Fruit fly (Drosophila melanogaster) whole organism, prepupa: Measurements from ENCODE around the gene CG17648.
A peak's percentile ranks its signal among the peaks of the same experiment; 100 is the strongest.

Experiments
- Blimp-1 ChIP-seq: fragments of 200-800 bp; sonication (Bioruptor generic); optimal IDR thresholded peaks from 3 replicates; lab custom pipeline; 2017; ENCODE audit warnings: missing biosample characterization, missing genetic modification characterization, mild to moderate bottlenecking, moderate library complexity, missing genetic modification reagents
- CG10631 ChIP-seq: fragments of 200-800 bp; sonication (Bioruptor generic); optimal IDR thresholded peaks from 2 replicates; lab custom pipeline; 2016; ENCODE audit warnings: missing biosample characterization, missing genetic modification characterization
- CG11294 ChIP-seq: fragments of 200-800 bp; sonication (Bioruptor generic); IDR thresholded peaks from 2 replicates; pipeline ENCODE4 v1.3.6; 2022; ENCODE audit warnings: missing biosample characterization, missing genetic modification characterization
- CG11762 ChIP-seq: fragments of 200-800 bp; sonication (Bioruptor generic); optimal IDR thresholded peaks from 3 replicates; lab custom pipeline; 2016; ENCODE audit warnings: missing biosample characterization, missing genetic modification characterization; ENCODE audit not compliant: insufficient read depth
- CG11902 ChIP-seq: fragments of 200-800 bp; sonication (Bioruptor generic); optimal IDR thresholded peaks from 3 replicates; lab custom pipeline; 2016; ENCODE audit warnings: missing biosample characterization, missing genetic modification characterization
- CG16779 ChIP-seq: fragments of 200-800 bp; sonication (Bioruptor generic); optimal IDR thresholded peaks from 3 replicates; lab custom pipeline; 2017; ENCODE audit warnings: missing biosample characterization, mild to moderate bottlenecking, missing genetic modification characterization
- CG3032 ChIP-seq: fragments of 200-800 bp; optimal IDR thresholded peaks from 2 replicates; lab custom pipeline; 2019; ENCODE audit warnings: missing biosample characterization, mild to moderate bottlenecking, missing genetic modification characterization, moderate library complexity
- CG34406 ChIP-seq: fragments of 200-800 bp; sonication (Bioruptor generic); optimal IDR thresholded peaks from 3 replicates; lab custom pipeline; 2016; ENCODE audit warnings: missing biosample characterization, missing genetic modification characterization
- CG3919 ChIP-seq: fragments of 200-800 bp; sonication (Bioruptor generic); optimal IDR thresholded peaks from 3 replicates; lab custom pipeline; 2016; ENCODE audit warnings: missing biosample characterization, missing genetic modification characterization
- CG4318 ChIP-seq: fragments of 200-800 bp; sonication (Bioruptor generic); optimal IDR thresholded peaks from 3 replicates; lab custom pipeline; 2017; ENCODE audit warnings: missing biosample characterization, mild to moderate bottlenecking, missing genetic modification characterization
- CG7368 ChIP-seq: fragments of 200-800 bp; sonication (Bioruptor generic); optimal IDR thresholded peaks from 3 replicates; lab custom pipeline; 2016; ENCODE audit warnings: missing biosample characterization, missing genetic modification characterization
- CG8319 ChIP-seq: fragments of 200-800 bp; sonication (Bioruptor generic); optimal IDR thresholded peaks from 3 replicates; lab custom pipeline; 2016; ENCODE audit warnings: missing biosample characterization, missing genetic modification characterization
- Eip93F ChIP-seq: fragments of 200-800 bp; sonication (Bioruptor generic); optimal IDR thresholded peaks from 2 replicates; lab custom pipeline; 2016; ENCODE audit warnings: missing biosample characterization, mild to moderate bottlenecking, missing genetic modification characterization
- Ets96B ChIP-seq: fragments of 200-800 bp; optimal IDR thresholded peaks from 2 replicates; lab custom pipeline; 2019; ENCODE audit warnings: missing biosample characterization, mild to moderate bottlenecking, missing genetic modification characterization, moderate library complexity
- Gug ChIP-seq: fragments of 200-800 bp; sonication (Bioruptor generic); IDR thresholded peaks from 2 replicates; pipeline ENCODE4 v1.3.6; 2022; ENCODE audit warnings: missing biosample characterization, missing genetic modification characterization
- Hr38 ChIP-seq: sonication (Bioruptor generic); optimal IDR thresholded peaks from 2 replicates; lab custom pipeline; 2016; ENCODE audit warnings: missing biosample characterization, missing genetic modification characterization
- Hr4 ChIP-seq: fragments of 200-800 bp; sonication (Bioruptor generic); optimal IDR thresholded peaks from 3 replicates; lab custom pipeline; 2016; ENCODE audit warnings: missing biosample characterization, missing genetic modification characterization
- Met ChIP-seq: fragments of 200-800 bp; sonication (Bioruptor generic); optimal IDR thresholded peaks from 3 replicates; lab custom pipeline; 2016; ENCODE audit warnings: missing biosample characterization, missing genetic modification characterization
- OdsH ChIP-seq: fragments of 200-800 bp; sonication (Bioruptor generic); optimal IDR thresholded peaks from 3 replicates; lab custom pipeline; 2016; ENCODE audit warnings: missing biosample characterization, missing genetic modification characterization
- Smox ChIP-seq: fragments of 200-800 bp; sonication (Bioruptor generic); optimal IDR thresholded peaks from 3 replicates; lab custom pipeline; 2016; ENCODE audit warnings: missing biosample characterization, missing genetic modification characterization
- Sox14 ChIP-seq: fragments of 200-800 bp; sonication (Bioruptor generic); optimal IDR thresholded peaks from 3 replicates; lab custom pipeline; 2016; ENCODE audit warnings: missing biosample characterization, missing genetic modification characterization
- acj6 ChIP-seq: fragments of 200-800 bp; sonication (Bioruptor generic); optimal IDR thresholded peaks from 3 replicates; lab custom pipeline; 2016; ENCODE audit warnings: missing biosample characterization, missing genetic modification characterization
- dac ChIP-seq: fragments of 200-800 bp; sonication (Bioruptor generic); optimal IDR thresholded peaks from 2 replicates; lab custom pipeline; 2017; ENCODE audit warnings: missing biosample characterization, mild to moderate bottlenecking, missing genetic modification characterization
- dsx ChIP-seq: fragments of 200-800 bp; optimal IDR thresholded peaks from 3 replicates; lab custom pipeline; 2019; ENCODE audit warnings: missing biosample characterization, mild to moderate bottlenecking, missing genetic modification characterization, moderate library complexity; ENCODE audit not compliant: poor library complexity, severe bottlenecking
- eg ChIP-seq: fragments of 200-800 bp; sonication (Bioruptor generic); IDR thresholded peaks from 3 replicates; pipeline ENCODE4 v1.3.6; 2022; ENCODE audit warnings: missing biosample characterization, missing genetic modification characterization
- esn ChIP-seq: fragments of 200-800 bp; sonication (Bioruptor generic); optimal IDR thresholded peaks from 2 replicates; lab custom pipeline; 2016; ENCODE audit warnings: missing biosample characterization, mild to moderate bottlenecking, missing genetic modification characterization, moderate library complexity
- fd85E ChIP-seq: fragments of 200-800 bp; sonication (Bioruptor generic); optimal IDR thresholded peaks from 3 replicates; lab custom pipeline; 2016; ENCODE audit warnings: missing biosample characterization, missing genetic modification characterization
- lz ChIP-seq: fragments of 200-800 bp; sonication (Bioruptor generic); optimal IDR thresholded peaks from 3 replicates; lab custom pipeline; 2016; ENCODE audit warnings: missing biosample characterization, missing genetic modification characterization
- net ChIP-seq: fragments of 200-800 bp; sonication (Bioruptor generic); optimal IDR thresholded peaks from 3 replicates; lab custom pipeline; 2016; ENCODE audit warnings: missing biosample characterization, missing genetic modification characterization
- pdm3 ChIP-seq: fragments of 200-800 bp; sonication (Bioruptor generic); optimal IDR thresholded peaks from 3 replicates; lab custom pipeline; 2016; ENCODE audit warnings: missing biosample characterization, missing genetic modification characterization
- salr ChIP-seq, 2 experiments: fragments of 200-800 bp; sonication (Bioruptor generic); optimal IDR thresholded peaks; 3 replicates each; lab custom pipeline; 2016 to 2018; ENCODE audit warnings: missing biosample characterization in 2 of 2, missing genetic modification characterization in 2 of 2, mild to moderate bottlenecking in 1 of 2
- spab ChIP-seq: fragments of 200-800 bp; sonication (Bioruptor generic); optimal IDR thresholded peaks from 2 replicates; lab custom pipeline; 2017; ENCODE audit warnings: missing biosample characterization, mild to moderate bottlenecking, missing genetic modification characterization, missing genetic modification reagents
- ss ChIP-seq, 2 experiments: fragments of 200-800 bp; sonication (Bioruptor generic); optimal IDR thresholded peaks; 2 replicates in 1 of 2; 3 replicates in 1 of 2; lab custom pipeline; 2017 to 2018; ENCODE audit warnings: mild to moderate bottlenecking in 2 of 2, missing biosample characterization in 2 of 2, missing genetic modification characterization in 2 of 2, moderate library complexity in 1 of 2
- svp ChIP-seq: fragments of 200-800 bp; sonication (Bioruptor generic); peaks from one replicate; lab custom pipeline; 2016; ENCODE audit warnings: missing biosample characterization, missing genetic modification characterization

The CG17648 gene

dm6 chr2L:1783762-1784161, 31.7 kb downstream of the CG17648 start, which contains the start of gene Gr22e:
Gene Gr22e (plus strand): TSS chr2L:1784062.
- TF ChIP-seq Sox14 (GFP tag; lab: Kevin White, UChicago) (no peak), CG11902 (GFP tag; lab: Kevin White, UChicago) (no peak), CG8319 (GFP tag; lab: Kevin White, UChicago) (no peak), CG3032 (no peak), acj6 (GFP tag; lab: Kevin White, UChicago) (no peak)

DNA sequence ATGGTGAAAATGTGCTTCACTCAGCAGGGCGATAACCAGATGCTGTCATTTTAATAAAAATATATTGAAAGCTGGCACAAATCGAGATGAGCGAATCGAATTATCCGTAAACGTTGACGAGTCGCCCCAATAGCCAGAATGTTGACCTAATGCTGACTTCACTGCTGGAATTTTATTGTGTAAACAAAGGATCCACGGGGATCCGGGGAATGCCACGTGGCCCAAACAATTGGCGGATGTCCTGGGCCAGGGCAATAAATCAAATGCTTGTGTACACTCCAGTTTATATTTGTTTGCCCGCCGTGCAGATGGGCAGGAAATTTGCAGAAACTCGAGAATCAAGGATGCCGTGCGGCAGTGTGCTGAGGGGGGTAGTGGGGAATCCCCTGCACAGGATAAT, 35.8 kb downstream of the CG17648 start:
- TF ChIP-seq CG8319 (GFP tag; lab: Kevin White, UChicago) (no peak), CG34406 (GFP tag; lab: Kevin White, UChicago) (no peak), Hr4 (GFP tag; lab: Kevin White, UChicago) (no peak), esn (GFP tag; lab: Kevin White, UChicago) (no peak), Ets96B (tag; lab: Kevin White, UChicago) (no peak), pdm3 (GFP tag; lab: Kevin White, UChicago) (no peak), CG3032 (no peak), Hr38 (GFP tag; lab: Kevin White, UChicago) (no peak), dsx (GFP tag; lab: Kevin White, UChicago) (no peak), Gug (no peak), svp (no peak), spab (GFP tag; lab: Kevin White, UChicago) (no peak), net (no peak), Eip93F (no peak), CG7368 (GFP tag; lab: Kevin White, UChicago) (no peak), CG16779 (tag; lab: Kevin White, UChicago) (no peak)

DNA sequence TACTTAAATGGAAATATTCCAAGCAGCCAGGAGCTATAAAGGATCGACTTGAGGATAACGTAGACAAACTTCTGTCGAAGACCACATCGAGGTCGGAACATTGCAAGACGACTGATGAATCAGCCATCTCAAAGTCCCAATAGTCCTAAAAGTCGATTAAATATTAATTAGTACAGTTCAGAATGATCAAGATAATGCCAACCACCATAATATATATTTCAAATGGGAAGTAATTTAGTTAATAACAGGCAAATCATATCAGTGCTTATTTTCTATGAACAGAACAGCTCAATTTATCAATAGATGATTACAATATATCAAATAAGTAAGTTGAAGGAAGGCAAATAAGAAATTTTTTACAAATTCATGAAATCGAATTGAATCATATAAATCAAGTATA, 38.2 kb downstream of the CG17648 start, which contains the start of gene Gr22d:
Gene Gr22d (minus strand): TSS at position 101 of the 400 bp plus-strand sequence.
- no peak for TF ChIP-seq Smox (GFP tag; lab: Kevin White, UChicago)
- no peak for TF ChIP-seq Met (GFP tag; lab: Kevin White, UChicago)
- TF ChIP-seq Eip93F, result no peak
- no peak for TF ChIP-seq CG10631 (GFP tag; lab: Kevin White, UChicago)
- TF ChIP-seq CG34406 (GFP tag; lab: Kevin White, UChicago), result no peak
- TF ChIP-seq net, result no peak
- no peak for TF ChIP-seq salr (GFP tag; optimal IDR thresholded peaks at IDR 0.05; lab: Kevin White, UChicago)
- TF ChIP-seq CG7368 (GFP tag; lab: Kevin White, UChicago), result no peak
- TF ChIP-seq ss (GFP tag; optimal IDR thresholded peaks at IDR 0.05; lab: Kevin White, UChicago), result no peak
- no peak for TF ChIP-seq Ets96B (tag; lab: Kevin White, UChicago)
- TF ChIP-seq CG11294 (GFP tag; lab: Robert Waterston, UW), result no peak
- no peak for TF ChIP-seq CG3919
- no peak for TF ChIP-seq CG16779 (tag; lab: Kevin White, UChicago)
- no peak for TF ChIP-seq esn (GFP tag; lab: Kevin White, UChicago)
- no peak for TF ChIP-seq Hr4 (GFP tag; lab: Kevin White, UChicago)
- TF ChIP-seq spab (GFP tag; lab: Kevin White, UChicago), result no peak
- TF ChIP-seq, all 60 proteins: peak for 0

dm6 chr2L:1791723-1792122, 39.6 kb downstream of the CG17648 start, which contains the start of gene Gr22c:
Gene Gr22c (minus strand): TSS chr2L:1791823.
- TF ChIP-seq fd85E (GFP tag; lab: Kevin White, UChicago), result no peak
- peak; percentile 13 for TF ChIP-seq svp

- TF ChIP-seq dac (GFP tag; lab: Kevin White, UChicago), result no peak
- no peak for TF ChIP-seq CG4318 (GFP tag; lab: Kevin White, UChicago)
- TF ChIP-seq dsx (GFP tag; lab: Kevin White, UChicago), result no peak
- TF ChIP-seq OdsH (GFP tag; lab: Kevin White, UChicago), result no peak
- TF ChIP-seq lz, result no peak
- TF ChIP-seq eg, result no peak
- no peak for TF ChIP-seq CG11762 (GFP tag; lab: Kevin White, UChicago)
- no peak for TF ChIP-seq pdm3 (GFP tag; lab: Kevin White, UChicago)
- TF ChIP-seq ss (GFP tag; optimal IDR thresholded peaks at IDR 0.05; lab: Kevin White, UChicago), result no peak
- TF ChIP-seq Blimp-1 (GFP tag; lab: Kevin White, UChicago), result no peak
These were observed 41.1 kb downstream of the CG17648 start, which contains the start of gene Gr22b for dm6 chr2L:1793168-1793567. Gene Gr22b (minus strand): TSS chr2L:1793268.
